Fruit fly (Drosophila melanogaster): ENCODE measurements around the gene jigr1.

The jigr1 gene

DNA sequence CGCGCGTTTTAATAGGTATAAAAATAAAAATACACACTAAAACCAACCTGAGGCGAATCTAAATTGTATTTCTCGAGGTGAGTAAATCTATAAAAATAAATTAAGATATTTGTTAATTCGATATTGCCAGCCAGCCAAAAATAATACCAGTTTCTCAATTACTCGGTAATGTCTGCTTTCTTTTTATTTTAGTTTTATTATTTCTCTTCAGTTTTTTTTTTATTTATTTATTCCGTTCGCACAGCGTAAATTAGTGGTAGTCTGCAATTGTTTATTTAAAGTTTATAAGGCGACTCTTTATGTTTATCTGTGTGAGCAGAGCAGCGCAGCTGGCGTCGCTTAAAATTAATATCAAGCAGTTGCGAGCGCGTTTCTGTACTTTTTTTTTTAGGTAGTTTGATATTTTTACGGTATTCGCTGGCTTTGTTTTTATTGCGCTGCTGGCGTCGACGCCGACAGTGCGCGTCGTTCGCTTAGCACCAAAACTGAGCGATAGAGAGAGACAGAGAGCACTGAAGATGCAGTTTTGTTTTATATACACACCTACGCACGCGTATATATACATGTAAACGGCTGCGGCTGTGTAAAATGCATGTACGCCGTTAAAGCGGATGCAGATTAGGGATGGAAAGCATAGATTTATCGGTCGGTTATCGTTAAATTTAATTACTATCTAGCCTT is 10.1 kb downstream of the jigr1 start (continued):
- TF ChIP-seq nom (GFP tag; optimal IDR thresholded peaks at IDR 0.05) (peak; percentile 85), Sry-δ (GFP tag; optimal IDR thresholded peaks at IDR 0.05) (peak; percentile 69), CG6272 (GFP tag; IDR thresholded peaks at IDR 0.05) (no peak), Bgb (GFP tag; IDR thresholded peaks at IDR 0.05; ENCODE audit: partially characterized antibody) (peak; percentile 84), mirr (GFP tag; optimal IDR thresholded peaks at IDR 0.05) (no peak), CG31224 (GFP tag; IDR thresholded peaks at IDR 0.05) (no peak), Dp (GFP tag; optimal IDR thresholded peaks at IDR 0.05) (peak; percentile 4), CG33213 (GFP tag; optimal IDR thresholded peaks at IDR 0.05) (peak; percentile 12), bbx (GFP tag; IDR thresholded peaks at IDR 0.05; ENCODE audit: partially characterized antibody) (peak; percentile 92), zen2 (GFP tag; IDR thresholded peaks at IDR 0.05; ENCODE audit: partially characterized antibody) (peak; percentile 65; the same call in 2 of the 3 replicates), crp (GFP tag; optimal IDR thresholded peaks at IDR 0.05) (no peak), CG2199 (GFP tag; IDR thresholded peaks at IDR 0.05) (0 out of 3 replicates have a peak, but pooled peaks have one; percentile 55)

DNA sequence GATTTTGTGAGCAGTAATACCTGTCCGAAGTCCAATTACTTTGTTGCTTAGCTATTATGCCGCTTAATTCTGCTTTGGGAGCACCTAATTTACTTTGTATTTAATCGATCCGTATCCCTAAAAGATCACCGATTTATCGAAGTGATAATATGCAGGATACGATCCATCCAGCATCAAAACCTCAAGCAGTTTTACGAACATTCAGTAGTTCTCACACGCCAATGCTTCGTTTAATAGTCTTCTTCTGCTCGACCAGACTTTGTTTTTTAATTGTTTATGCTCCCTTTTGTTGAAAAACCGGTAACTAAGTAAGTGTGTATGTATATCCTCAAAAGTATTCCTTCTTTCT is 10.6 kb downstream of the jigr1 start:
- TF ChIP-seq CG30431 (GFP tag; optimal IDR thresholded peaks at IDR 0.05) (no peak), Doc3 (GFP tag; IDR thresholded peaks at IDR 0.05; ENCODE audit: partially characterized antibody) (peak; percentile 3; the same call in 1 of the 3 replicates), dpn (GFP tag; optimal IDR thresholded peaks at IDR 0.05) (peak in 1 of 2 experiments; percentile 5), lola (GFP tag; optimal IDR thresholded peaks at IDR 0.05) (peak in 1 of 3 experiments; percentile 15), chm (GFP tag; IDR thresholded peaks at IDR 0.05) (0 out of 2 replicates have a peak, but pooled peaks have one; percentile 2), Abd-B (GFP tag; optimal IDR thresholded peaks at IDR 0.05) (no peak), kay (GFP tag; optimal IDR thresholded peaks at IDR 0.05) (no peak), CG9437 (GFP tag; optimal IDR thresholded peaks at IDR 0.05) (no peak), Bteb2 (GFP tag; optimal IDR thresholded peaks at IDR 0.05) (no peak), CG8924 (tag; optimal IDR thresholded peaks at IDR 0.05) (peak; percentile 1), sqz (GFP tag; optimal IDR thresholded peaks at IDR 0.05) (no peak), nom (GFP tag; optimal IDR thresholded peaks at IDR 0.05) (no peak), dan (GFP tag; IDR thresholded peaks at IDR 0.05) (no peak), ato (GFP tag; IDR thresholded peaks at IDR 0.05; ENCODE audit: partially characterized antibody) (no peak), gce (GFP tag; IDR thresholded peaks at IDR 0.05) (0 out of 3 replicates have a peak, but pooled peaks have one; percentile 0), ham (GFP tag; IDR thresholded peaks at IDR 0.05) (no peak), CG8290 (GFP tag; optimal IDR thresholded peaks at IDR 0.05) (peak; percentile 38), CG8290 (tag; optimal IDR thresholded peaks at IDR 0.05) (peak in 1 of 2 experiments; percentile 64), CG14710 (tag; optimal IDR thresholded peaks at IDR 0.05) (peak; percentile 35), CG18262 (tag; optimal IDR thresholded peaks at IDR 0.05) (peak; percentile 1), cg (GFP tag; optimal IDR thresholded peaks at IDR 0.05) (peak; percentile 30), CG30020 (tag; optimal IDR thresholded peaks at IDR 0.05) (peak; percentile 52), Dll (GFP tag; IDR thresholded peaks at IDR 0.05; ENCODE audit: partially characterized antibody) (0 out of 4 replicates have a peak, but pooled peaks have one; percentile 6), ranshi (GFP tag; IDR thresholded peaks at IDR 0.05) (peak; percentile 33; the same call in 1 of the 2 replicates), row (GFP tag; IDR thresholded peaks at IDR 0.05) (0 out of 3 replicates have a peak, but pooled peaks have one; percentile 3), CG9876 (GFP tag; optimal IDR thresholded peaks at IDR 0.05) (no peak), Hmr (GFP tag; optimal IDR thresholded peaks at IDR 0.05) (no peak)
